Worm (Caenorhabditis elegans) whole organism, dauer: ENCODE results near the gene K06A4.10.

ENCODE experiments used
- unc-62 ChIP-seq: sonication (generic microtip); optimal IDR thresholded peaks from 2 replicates; lab custom pipeline; 2017; ENCODE audit warnings: missing biosample characterization, missing genetic modification reagents, missing genetic modification characterization

The K06A4.10 gene

ce11 chrV:9453933-9454332 lies 35.7 kb downstream of the K06A4.10 start:
- TF ChIP-seq unc-62 (GFP tag; lab: Kevin White, UChicago) = no peak

DNA sequence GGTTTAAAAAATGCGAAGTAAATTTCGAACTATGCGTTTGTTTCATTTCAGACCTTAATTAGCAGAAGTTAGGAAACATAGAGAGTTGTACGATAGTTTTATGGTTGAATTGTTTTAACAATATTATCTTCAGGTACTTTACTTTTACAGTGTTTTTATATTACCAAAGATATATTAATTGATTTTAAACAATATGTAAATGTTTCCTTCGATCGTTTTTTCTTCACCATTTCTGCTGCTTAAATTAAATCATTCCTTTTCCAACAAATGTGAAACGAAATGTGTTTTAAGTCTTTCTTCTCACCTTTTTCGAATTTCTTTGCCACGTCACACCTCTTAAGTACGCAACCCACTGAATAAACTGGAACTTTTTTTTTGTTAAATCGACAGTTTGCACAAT lies 36.3 kb downstream of the K06A4.10 start:
- TF ChIP-seq unc-62 (GFP tag; lab: Kevin White, UChicago) = no peak

ce11 chrV:9451485-9451884 lies 38.1 kb downstream of the K06A4.10 start:
- no peak for TF ChIP-seq unc-62 (GFP tag; lab: Kevin White, UChicago)

DNA sequence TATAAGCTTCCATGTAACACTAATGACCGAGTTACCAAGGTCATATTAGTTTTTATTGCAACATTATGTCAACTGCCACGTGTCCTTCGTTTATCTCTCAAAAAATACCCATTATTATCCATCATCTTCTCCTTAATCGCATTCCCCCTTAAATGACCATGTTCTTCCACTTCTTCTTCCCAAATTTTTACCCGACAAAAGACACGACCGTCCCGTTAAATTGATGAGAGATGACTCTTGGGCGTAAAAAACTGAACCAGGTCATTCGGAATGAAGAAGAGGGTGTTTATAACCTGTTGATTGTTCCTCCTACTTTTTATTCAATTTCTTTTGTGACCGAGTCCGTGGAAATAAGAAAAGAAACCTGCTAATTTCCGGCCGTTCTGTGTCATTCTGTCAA lies 45.0 kb downstream of the K06A4.10 start:
- no peak for TF ChIP-seq unc-62 (GFP tag; lab: Kevin White, UChicago)

DNA sequence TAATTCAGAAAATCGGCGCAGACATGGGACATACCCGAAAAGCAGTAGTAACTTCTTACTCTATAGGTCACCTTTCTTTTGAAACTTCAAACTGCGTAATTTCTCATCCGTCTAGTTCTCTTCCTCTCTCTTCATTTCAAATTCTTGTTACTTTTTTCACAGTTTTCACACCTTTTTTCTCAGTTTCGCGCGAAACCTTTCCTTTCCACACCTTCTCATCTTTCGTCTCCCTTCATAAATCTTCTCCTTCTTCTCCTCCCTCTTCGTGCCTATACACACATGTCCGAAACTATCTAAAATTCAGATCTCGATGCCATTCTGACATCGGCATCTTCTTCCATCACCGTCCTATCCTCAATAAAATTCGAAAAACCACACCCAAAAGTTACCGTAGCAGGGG lies 45.9 kb downstream of the K06A4.10 start, which contains the start of gene wdr-62:
TSS of gene wdr-62 (plus strand) at position 301 of the 400 bp plus-strand sequence.
- TF ChIP-seq unc-62 (GFP tag; lab: Kevin White, UChicago) = no peak

DNA sequence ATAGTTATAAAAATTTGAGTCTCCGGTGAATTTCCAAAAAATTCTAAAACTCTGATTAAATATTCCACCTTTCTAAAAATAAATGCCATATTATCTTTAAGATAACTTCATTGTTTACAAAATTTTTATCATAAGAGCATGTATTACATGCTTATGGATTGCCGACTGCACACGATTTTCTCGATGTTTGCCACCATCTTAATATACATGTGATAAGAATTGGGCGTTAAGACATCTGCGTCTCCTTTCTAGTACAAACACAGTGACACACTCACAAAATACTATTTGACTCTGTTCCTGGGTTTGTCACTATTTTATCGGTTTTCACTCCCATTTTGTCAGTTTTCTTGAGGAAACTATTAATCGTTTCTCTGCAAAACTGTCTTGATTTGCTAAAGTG lies 46.5 kb downstream of the K06A4.10 start:
- no peak for TF ChIP-seq unc-62 (GFP tag; lab: Kevin White, UChicago)

DNA sequence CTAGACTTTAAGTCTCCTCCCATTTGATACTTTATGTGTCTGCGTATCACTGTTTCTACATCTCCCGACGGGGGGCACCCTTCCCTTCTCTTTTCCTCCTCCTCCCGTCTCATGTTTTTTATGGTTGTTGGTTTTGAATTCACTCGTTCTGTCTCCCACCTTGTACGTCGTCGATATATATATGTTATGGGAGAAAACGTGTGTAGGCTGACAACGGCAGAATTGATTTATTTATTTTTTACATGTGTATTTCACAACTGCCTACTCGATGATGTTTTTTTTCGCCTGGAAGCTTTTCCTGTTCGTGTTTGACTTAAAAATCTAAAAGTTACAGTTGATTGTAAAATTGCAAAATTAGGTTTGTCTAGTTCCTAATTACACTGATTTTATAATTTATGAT lies 47.1 kb downstream of the K06A4.10 start:
- no peak for TF ChIP-seq unc-62 (GFP tag; lab: Kevin White, UChicago)

ce11 chrV:9441046-9441445 lies 48.6 kb downstream of the K06A4.10 start:
- no peak for TF ChIP-seq unc-62 (GFP tag; lab: Kevin White, UChicago)

ce11 chrV:9440003-9440319 lies 49.6 kb downstream of the K06A4.10 start:
- TF ChIP-seq unc-62 (GFP tag; lab: Kevin White, UChicago) = no peak
